Worm (Caenorhabditis elegans) whole organism, L4 larva: ENCODE data around the gene C07C7.3.

Experiments
- D1046.2 ChIP-seq: fragments of 200-800 bp; sonication (Bioruptor generic); IDR thresholded peaks from 2 replicates; pipeline ENCODE4 v1.3.6; 2022; ENCODE audit warnings: missing genetic modification characterization, missing compliant biosample characterization
- F10B5.3 ChIP-seq: sonication (generic microtip); optimal IDR thresholded peaks from 2 replicates; lab custom pipeline; 2016; ENCODE audit warnings: mild to moderate bottlenecking, missing genetic modification characterization, missing compliant biosample characterization
- F49E8.2 ChIP-seq: sonication (generic microtip); optimal IDR thresholded peaks from 2 replicates; lab custom pipeline; 2016; ENCODE audit warnings: missing compliant biosample characterization, mild to moderate bottlenecking, missing genetic modification characterization, borderline replicate concordance
- T20F7.1 ChIP-seq: fragments of 200-800 bp; sonication (Bioruptor generic); optimal IDR thresholded peaks from 2 replicates; lab custom pipeline; 2018; ENCODE audit warnings: mild to moderate bottlenecking, missing genetic modification characterization, missing compliant biosample characterization
- T26A8.4 ChIP-seq: fragments of 200-800 bp; sonication (Bioruptor generic); IDR thresholded peaks from 2 replicates; pipeline ENCODE4 v1.3.6; 2022; ENCODE audit warnings: missing genetic modification characterization, missing compliant biosample characterization
- Y48G9A.11 ChIP-seq: fragments of 200-800 bp; sonication (Bioruptor generic); IDR thresholded peaks from 2 replicates; pipeline ENCODE4 v1.3.6; 2022; ENCODE audit warnings: missing genetic modification reagents, missing genetic modification characterization, missing compliant biosample characterization
- aha-1 ChIP-seq: fragments of 150-350 bp; peaks from one replicate; lab custom pipeline; 2014; ENCODE audit warnings: missing biosample characterization, missing genetic modification characterization
- ceh-62 ChIP-seq: sonication (generic microtip); optimal IDR thresholded peaks from 2 replicates; lab custom pipeline; 2017; ENCODE audit warnings: missing biosample characterization, missing genetic modification characterization
- ceh-82 ChIP-seq: sonication (generic microtip); optimal IDR thresholded peaks from 2 replicates; lab custom pipeline; 2017; ENCODE audit warnings: missing biosample characterization, missing genetic modification characterization
- cey-2 ChIP-seq: sonication (generic microtip); optimal IDR thresholded peaks from 3 replicates; lab custom pipeline; 2017; ENCODE audit warnings: missing genetic modification characterization, mild to moderate bottlenecking, missing compliant biosample characterization, antibody characterized with exemption, borderline replicate concordance; ENCODE audit not compliant: insufficient read depth
- daf-12 ChIP-seq: fragments of 150-350 bp; optimal IDR thresholded peaks from 2 replicates; lab custom pipeline; 2014; ENCODE audit warnings: missing biosample characterization, missing genetic modification reagents, missing genetic modification characterization
- daf-19 ChIP-seq: fragments of 200-800 bp; sonication (Bioruptor generic); conservative IDR thresholded peaks from 2 replicates; pipeline ENCODE4 v1.3.6; 2022; ENCODE audit warnings: missing genetic modification characterization, missing compliant biosample characterization
- dmd-9 ChIP-seq: fragments of 200-800 bp; sonication (Bioruptor generic); IDR thresholded peaks from 2 replicates; pipeline ENCODE4 v1.3.6; 2022; ENCODE audit warnings: missing genetic modification reagents, missing genetic modification characterization, missing compliant biosample characterization
- dpl-1 ChIP-seq: fragments of 150-350 bp; optimal IDR thresholded peaks from 2 replicates; lab custom pipeline; 2014; ENCODE audit warnings: missing biosample characterization, missing genetic modification reagents, missing genetic modification characterization
- hlh-30 ChIP-seq: sonication (generic microtip); optimal IDR thresholded peaks from 2 replicates; lab custom pipeline; 2017; ENCODE audit warnings: antibody characterized with exemption, mild to moderate bottlenecking, missing genetic modification characterization, missing compliant biosample characterization; ENCODE audit not compliant: insufficient read depth
- lin-13 ChIP-seq: fragments of 150-350 bp; optimal IDR thresholded peaks from 2 replicates; lab custom pipeline; 2014; ENCODE audit warnings: missing biosample characterization, missing genetic modification reagents, missing genetic modification characterization
- lsy-2 ChIP-seq, 2 experiments: fragments of 150-350 bp in 1 of 2; sonication (generic microtip) in 1 of 2; optimal IDR thresholded peaks; 2 replicates each; lab custom pipeline; 2014 to 2017; ENCODE audit warnings: missing biosample characterization in 2 of 2, missing genetic modification characterization in 2 of 2
- madf-5 ChIP-seq, 2 experiments: fragments of 200-800 bp; sonication (Bioruptor generic); IDR thresholded peaks; 2 replicates each; pipeline ENCODE4 v1.3.6; 2022; ENCODE audit warnings: missing compliant biosample characterization in 2 of 2, missing genetic modification characterization in 2 of 2
- mdl-1 ChIP-seq, 2 experiments: fragments of 150-350 bp in 1 of 2; sonication (generic microtip) in 1 of 2; optimal IDR thresholded peaks; 2 replicates each; lab custom pipeline; 2014 to 2017; ENCODE audit warnings: missing biosample characterization in 2 of 2, missing genetic modification characterization in 2 of 2
- mep-1 ChIP-seq: fragments of 150-350 bp; sonication (generic microtip); optimal IDR thresholded peaks from 3 replicates; lab custom pipeline; 2014; ENCODE audit warnings: missing biosample characterization, missing genetic modification characterization
- mxl-2 ChIP-seq: fragments of 200-800 bp; sonication (Bioruptor generic); conservative IDR thresholded peaks from 2 replicates; pipeline ENCODE4 v1.3.6; 2022; ENCODE audit warnings: missing genetic modification reagents, missing genetic modification characterization, missing compliant biosample characterization
- mxl-3 ChIP-seq: fragments of 200-800 bp; sonication (Bioruptor generic); optimal IDR thresholded peaks from 2 replicates; lab custom pipeline; 2018; ENCODE audit warnings: mild to moderate bottlenecking, missing genetic modification characterization, missing compliant biosample characterization
- nhr-11 ChIP-seq: fragments of 150-350 bp; optimal IDR thresholded peaks from 2 replicates; lab custom pipeline; 2014; ENCODE audit warnings: missing biosample characterization, missing genetic modification characterization
- nhr-25 ChIP-seq: sonication (generic microtip); optimal IDR thresholded peaks from 2 replicates; lab custom pipeline; 2017; ENCODE audit warnings: missing genetic modification characterization, mild to moderate bottlenecking, missing compliant biosample characterization, antibody characterized with exemption, moderate library complexity, borderline replicate concordance; ENCODE audit not compliant: insufficient read depth
- nhr-28 ChIP-seq: fragments of 150-350 bp; optimal IDR thresholded peaks from 2 replicates; lab custom pipeline; 2014; ENCODE audit warnings: missing biosample characterization, missing genetic modification characterization
- nhr-41 ChIP-seq: fragments of 200-800 bp; sonication (Bioruptor generic); IDR thresholded peaks from 2 replicates; pipeline ENCODE4 v1.3.6; 2022; ENCODE audit warnings: missing genetic modification reagents, missing genetic modification characterization, missing compliant biosample characterization
- php-3 ChIP-seq: fragments of 200-800 bp; sonication (Bioruptor generic); IDR thresholded peaks from 2 replicates; pipeline ENCODE4 v1.3.6; 2022; ENCODE audit warnings: missing genetic modification reagents, missing genetic modification characterization, missing compliant biosample characterization
- pqm-1 ChIP-seq: sonication (generic microtip); optimal IDR thresholded peaks from 2 replicates; lab custom pipeline; 2017; ENCODE audit warnings: missing biosample characterization, missing genetic modification characterization
- set-16 ChIP-seq: fragments of 200-800 bp; sonication (Bioruptor generic); IDR thresholded peaks from 2 replicates; pipeline ENCODE4 v1.3.6; 2022; ENCODE audit warnings: missing genetic modification reagents, missing genetic modification characterization, missing compliant biosample characterization
- skn-1 ChIP-seq: fragments of 150-350 bp; optimal IDR thresholded peaks from 2 replicates; lab custom pipeline; 2014; ENCODE audit warnings: missing biosample characterization, missing genetic modification characterization
- snpc-1.2 ChIP-seq: fragments of 200-800 bp; sonication (Bioruptor generic); IDR thresholded peaks from 2 replicates; pipeline ENCODE4 v1.3.6; 2022; ENCODE audit warnings: missing genetic modification reagents, missing genetic modification characterization, missing compliant biosample characterization
- spr-3 ChIP-seq: fragments of 200-800 bp; sonication (Bioruptor generic); optimal IDR thresholded peaks from 2 replicates; lab custom pipeline; 2018; ENCODE audit warnings: mild to moderate bottlenecking, missing genetic modification characterization, missing compliant biosample characterization
- tag-97 ChIP-seq: fragments of 200-800 bp; sonication (Bioruptor generic); IDR thresholded peaks from 2 replicates; pipeline ENCODE4 v1.3.6; 2022; ENCODE audit warnings: missing genetic modification characterization, missing compliant biosample characterization
- unc-130 ChIP-seq: sonication (generic microtip); optimal IDR thresholded peaks from 2 replicates; lab custom pipeline; 2016; ENCODE audit warnings: missing genetic modification reagents, missing genetic modification characterization, missing compliant biosample characterization
- unc-62 ChIP-seq, 3 experiments: fragments of 150-350 bp in 1 of 3; sonication (generic microtip); optimal IDR thresholded peaks in 2 of 3; peaks in 1 of 3; 1 replicate in 1 of 3; 2 replicates in 2 of 3; lab custom pipeline; 2014 to 2017; ENCODE audit warnings: missing biosample characterization in 3 of 3, missing genetic modification characterization in 3 of 3, missing genetic modification reagents in 3 of 3, missing genotype in 1 of 3
- zip-11 ChIP-seq: fragments of 200-800 bp; sonication (Bioruptor generic); IDR thresholded peaks from 2 replicates; pipeline ENCODE4 v1.3.6; 2022; ENCODE audit warnings: missing genetic modification characterization, missing compliant biosample characterization
- ztf-11 ChIP-seq: fragments of 150-350 bp; optimal IDR thresholded peaks from 2 replicates; lab custom pipeline; 2014; ENCODE audit warnings: missing biosample characterization, missing genetic modification characterization

Gene C07C7.3

DNA sequence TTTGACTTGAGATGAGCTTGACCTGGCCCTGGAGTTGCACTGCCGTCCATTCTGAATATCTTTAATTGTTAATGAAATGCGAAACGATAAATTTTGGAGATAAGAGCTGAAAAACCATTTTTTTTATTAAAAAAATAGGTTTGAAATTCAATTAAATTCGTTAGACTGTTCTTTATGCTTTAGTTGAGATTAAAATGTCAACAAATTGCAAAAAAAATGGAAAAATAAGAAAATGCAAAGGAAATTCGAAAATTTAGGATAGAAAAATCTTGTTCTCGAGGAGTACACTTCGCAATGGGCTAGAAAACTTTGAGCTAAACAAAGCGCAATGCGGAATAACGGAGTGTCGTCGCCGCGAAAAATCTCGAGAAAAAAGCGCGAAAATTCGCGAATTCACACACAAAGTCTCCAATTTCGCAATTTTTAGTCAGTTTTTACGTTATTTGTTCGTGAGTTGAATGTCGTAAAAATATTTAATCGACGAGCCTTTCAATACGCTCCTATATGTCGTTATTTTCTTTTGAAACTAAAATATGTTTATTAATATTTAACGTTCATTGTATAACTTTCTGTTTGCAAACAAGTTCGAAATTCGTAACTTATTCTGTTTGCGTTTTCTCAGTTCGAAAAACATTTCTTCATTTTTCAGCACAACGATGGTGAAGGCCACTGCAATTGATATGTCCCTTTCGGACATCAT, 18.9 kb upstream of the C07C7.3 start, which contains the start of the genes rpb-12 and aly-2:
Gene rpb-12 (minus strand): TSS at position 51 of the 700 bp plus-strand sequence.
Gene aly-2 (plus strand): TSS at position 650 of the 700 bp plus-strand sequence.
- TF ChIP-seq nhr-28 (tag; lab: Kevin White, UChicago) (no peak), ztf-11 (no peak), unc-62 (GFP tag; optimal IDR thresholded peaks at IDR 0.05 in 1 of 2; lab: Kevin White, UChicago) (peak in 1 of 2 experiments; percentile 32), unc-62 (tag; optimal IDR thresholded peaks at IDR 0.05; lab: Kevin White, UChicago) (no peak), ceh-62 (no peak), nhr-25 (tag; lab: Kevin White, UChicago) (no peak), hlh-30 (tag; lab: Kevin White, UChicago) (no peak), F49E8.2 (tag; lab: Kevin White, UChicago) (peak; percentile 46), cey-2 (tag; lab: Kevin White, UChicago) (no peak), lin-13 (GFP tag; lab: Kevin White, UChicago) (peak; percentile 39), F10B5.3 (no peak), T26A8.4 (no peak), tag-97 (GFP tag; lab: Robert Waterston, UW) (no peak), mxl-2 (GFP tag; lab: Robert Waterston, UW) (no peak), D1046.2 (no peak), mdl-1 (tag; optimal IDR thresholded peaks at IDR 0.05; lab: Kevin White, UChicago) (peak in 1 of 2 experiments; percentile 5), ceh-82 (tag; lab: Kevin White, UChicago) (no peak), Y48G9A.11 (GFP tag; lab: Robert Waterston, UW) (peak; percentile 100), dpl-1 (GFP tag; lab: Kevin White, UChicago) (peak; percentile 78), php-3 (GFP tag; lab: Robert Waterston, UW) (no peak), aha-1 (no peak), nhr-11 (tag; lab: Kevin White, UChicago) (peak; percentile 36), T20F7.1 (GFP tag; lab: Kevin White, UChicago) (peak; percentile 99), madf-5 (GFP tag; IDR thresholded peaks at IDR 0.05; lab: Robert Waterston, UW) (no peak), dmd-9 (GFP tag; lab: Robert Waterston, UW) (no peak), skn-1 (no peak), nhr-41 (GFP tag; lab: Robert Waterston, UW) (no peak), mxl-3 (GFP tag; lab: Kevin White, UChicago) (no peak), unc-130 (GFP tag; lab: Kevin White, UChicago) (peak; percentile 48), spr-3 (no peak), mep-1 (tag; lab: Kevin White, UChicago) (no peak), pqm-1 (tag; lab: Kevin White, UChicago) (no peak), snpc-1.2 (GFP tag; lab: Robert Waterston, UW) (peak; percentile 20; the same call in 1 of the 2 replicates), set-16 (no peak), lsy-2 (tag; optimal IDR thresholded peaks at IDR 0.05; lab: Kevin White, UChicago) (no peak), daf-12 (tag; lab: Kevin White, UChicago) (no peak)

DNA sequence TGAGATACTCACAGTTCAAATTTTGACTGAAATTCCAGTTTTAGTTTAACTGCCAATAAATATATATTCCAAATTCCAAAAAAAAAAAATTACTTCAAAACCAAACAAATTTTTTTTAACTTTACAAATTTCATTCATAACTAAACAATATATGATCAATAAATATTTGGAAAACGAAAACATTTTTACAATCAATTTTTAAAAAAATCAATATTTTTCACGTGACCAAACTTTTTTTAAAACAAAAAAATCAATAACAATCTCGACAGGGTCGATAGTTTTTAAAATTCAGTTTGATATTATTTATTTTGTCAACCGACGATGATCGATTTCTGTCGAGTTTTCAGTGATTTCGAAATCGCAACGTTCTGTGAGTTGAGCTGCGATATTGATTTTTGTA, 15.7 kb upstream of the C07C7.3 start, which contains the start of gene F23B2.7:
Gene F23B2.7 (plus strand): TSS at position 301 of the 400 bp plus-strand sequence.
- TF ChIP-seq daf-19 (GFP tag; lab: Robert Waterston, UW) (no peak), F10B5.3 (no peak), zip-11 (GFP tag; lab: Robert Waterston, UW) (no peak), nhr-41 (GFP tag; lab: Robert Waterston, UW) (no peak)
